Fruit fly (Drosophila melanogaster): ENCODE results near the gene Smyd4-2.

dm6 chr3L:12363729-12364128, 38.0 kb downstream of the Smyd4-2 start:
- TF ChIP-seq Dek (tag; optimal IDR thresholded peaks at IDR 0.05) (no peak), chinmo (GFP tag; IDR thresholded peaks at IDR 0.05; ENCODE audit: partially characterized antibody) (no peak), CG11723 (GFP tag; optimal IDR thresholded peaks at IDR 0.05) (no peak), pan (optimal IDR thresholded peaks at IDR 0.05) (no peak), pan (GFP tag; optimal IDR thresholded peaks at IDR 0.05 in 1 of 2, IDR thresholded peaks at IDR 0.05 in 1 of 2) (no peak)
